Fruit fly (Drosophila melanogaster) whole organism, embryonic: ENCODE measurements around the gene CG10801.

ENCODE experiments used
- Asciz ChIP-seq: fragments of 200-800 bp; sonication (Bioruptor generic); optimal IDR thresholded peaks from 2 replicates; lab custom pipeline; 2017; ENCODE audit warnings: missing biosample characterization, mild to moderate bottlenecking, missing genetic modification characterization, missing genetic modification reagents
- CG10366 ChIP-seq: fragments of 200-800 bp; sonication (Bioruptor generic); IDR thresholded peaks from 2 replicates; pipeline ENCODE4 v1.3.6; 2022; ENCODE audit warnings: missing biosample characterization, missing genetic modification characterization
- CG10959 ChIP-seq: fragments of 200-800 bp; sonication (Bioruptor generic); IDR thresholded peaks from 2 replicates; pipeline ENCODE4 v1.3.6; 2022; ENCODE audit warnings: missing biosample characterization, missing genetic modification characterization
- CG12071 ChIP-seq: fragments of 200-800 bp; sonication (Bioruptor generic); optimal IDR thresholded peaks from 3 replicates; lab custom pipeline; 2018; ENCODE audit warnings: missing biosample characterization, mild to moderate bottlenecking, missing genetic modification characterization
- CG12236 ChIP-seq: fragments of 200-800 bp; sonication (Bioruptor generic); optimal IDR thresholded peaks from 2 replicates; lab custom pipeline; 2016; ENCODE audit warnings: missing biosample characterization, missing genetic modification characterization
- CG13424 ChIP-seq: fragments of 200-800 bp; sonication (Bioruptor generic); optimal IDR thresholded peaks from 2 replicates; lab custom pipeline; 2019; ENCODE audit warnings: missing biosample characterization, mild to moderate bottlenecking, missing genetic modification characterization, moderate library complexity
- CG14667 ChIP-seq: fragments of 200-800 bp; sonication (Bioruptor generic); IDR thresholded peaks from 2 replicates; pipeline ENCODE4 v1.3.6; 2022; ENCODE audit warnings: missing biosample characterization, missing genetic modification characterization
- CG14860 ChIP-seq: fragments of 200-800 bp; sonication (Bioruptor generic); IDR thresholded peaks from 3 replicates; pipeline ENCODE4 v1.3.6; 2022; ENCODE audit warnings: missing biosample characterization, missing genetic modification characterization; ENCODE audit not compliant: partially characterized antibody
- CG15514 ChIP-seq: fragments of 200-800 bp; sonication (Bioruptor generic); optimal IDR thresholded peaks from 3 replicates; lab custom pipeline; 2017; ENCODE audit warnings: missing biosample characterization, missing genetic modification characterization, mild to moderate bottlenecking, moderate library complexity, missing genetic modification reagents
- CG15601 ChIP-seq: fragments of 200-800 bp; sonication (Bioruptor generic); optimal IDR thresholded peaks from 3 replicates; lab custom pipeline; 2019; ENCODE audit warnings: missing biosample characterization, mild to moderate bottlenecking, missing genetic modification characterization, moderate library complexity
- CG17568 ChIP-seq: fragments of 200-800 bp; sonication (Bioruptor generic); optimal IDR thresholded peaks from 2 replicates; lab custom pipeline; 2018; ENCODE audit warnings: missing biosample characterization, mild to moderate bottlenecking, missing genetic modification characterization, moderate library complexity
- CG2116 ChIP-seq: fragments of 200-800 bp; sonication (Bioruptor generic); optimal IDR thresholded peaks from 3 replicates; lab custom pipeline; 2018; ENCODE audit warnings: missing biosample characterization, mild to moderate bottlenecking, missing genetic modification characterization
- CG3163 ChIP-seq: fragments of 200-800 bp; sonication (Bioruptor generic); optimal IDR thresholded peaks from 3 replicates; lab custom pipeline; 2016; ENCODE audit warnings: missing biosample characterization, missing genetic modification characterization
- CG34422 ChIP-seq: fragments of 200-800 bp; sonication (Bioruptor generic); IDR thresholded peaks from 3 replicates; pipeline ENCODE4 v1.3.6; 2022; ENCODE audit warnings: missing biosample characterization, missing genetic modification characterization
- CG4360 ChIP-seq: fragments of 200-800 bp; sonication (Bioruptor generic); IDR thresholded peaks from 2 replicates; pipeline ENCODE4 v1.3.6; 2022; ENCODE audit warnings: missing biosample characterization, missing genetic modification characterization
- CG9215 ChIP-seq: fragments of 200-800 bp; sonication (Bioruptor generic); IDR thresholded peaks from 2 replicates; pipeline ENCODE4 v1.3.6; 2022; ENCODE audit warnings: missing biosample characterization, missing genetic modification characterization
- CG9609 ChIP-seq: fragments of 200-800 bp; sonication (Bioruptor generic); optimal IDR thresholded peaks from 3 replicates; lab custom pipeline; 2016; ENCODE audit warnings: missing biosample characterization, missing genetic modification characterization
- CHES-1-like ChIP-seq: fragments of 200-800 bp; sonication (Bioruptor generic); optimal IDR thresholded peaks from 2 replicates; lab custom pipeline; 2016; ENCODE audit warnings: missing biosample characterization, missing genetic modification characterization
- Camta ChIP-seq: fragments of 200-800 bp; sonication (Bioruptor generic); optimal IDR thresholded peaks from 2 replicates; lab custom pipeline; 2016; ENCODE audit warnings: missing biosample characterization, missing genetic modification characterization
- Chrac-16 ChIP-seq: fragments of 200-800 bp; sonication (Bioruptor generic); optimal IDR thresholded peaks from 3 replicates; lab custom pipeline; 2016; ENCODE audit warnings: missing biosample characterization, missing genetic modification characterization
- CoRest ChIP-seq: fragments of 200-800 bp; sonication (Bioruptor generic); optimal IDR thresholded peaks from 3 replicates; lab custom pipeline; 2018; ENCODE audit warnings: missing biosample characterization, mild to moderate bottlenecking, missing genetic modification characterization, moderate library complexity
- E2f2 ChIP-seq: fragments of 200-800 bp; sonication (Bioruptor generic); IDR thresholded peaks from 2 replicates; pipeline ENCODE4 v1.3.6; 2022; ENCODE audit warnings: missing biosample characterization, missing genetic modification characterization
- ERR ChIP-seq: fragments of 200-800 bp; sonication (Bioruptor generic); optimal IDR thresholded peaks from 2 replicates; lab custom pipeline; 2016; ENCODE audit warnings: missing biosample characterization, missing genetic modification characterization
- GATAe ChIP-seq: fragments of 200-800 bp; sonication (Bioruptor generic); conservative IDR thresholded peaks from 2 replicates; pipeline ENCODE4 v1.3.6; 2022; ENCODE audit warnings: missing biosample characterization, missing genetic modification characterization
- HLH3B ChIP-seq: fragments of 200-800 bp; sonication (Bioruptor generic); IDR thresholded peaks from 2 replicates; pipeline ENCODE4 v1.3.6; 2022; ENCODE audit warnings: missing biosample characterization, missing genetic modification characterization
- HLHmδ ChIP-seq: fragments of 200-800 bp; sonication (Bioruptor generic); optimal IDR thresholded peaks from 2 replicates; lab custom pipeline; 2018; ENCODE audit warnings: missing biosample characterization, mild to moderate bottlenecking, missing genetic modification characterization, moderate library complexity
- Hey ChIP-seq: fragments of 200-800 bp; sonication (Bioruptor generic); optimal IDR thresholded peaks from 3 replicates; lab custom pipeline; 2018; ENCODE audit warnings: missing biosample characterization, mild to moderate bottlenecking, missing genetic modification characterization
- HmgZ ChIP-seq: fragments of 200-800 bp; sonication (Bioruptor generic); optimal IDR thresholded peaks from 2 replicates; lab custom pipeline; 2018; ENCODE audit warnings: missing biosample characterization, mild to moderate bottlenecking, missing genetic modification characterization
- Mrtf ChIP-seq: fragments of 200-800 bp; sonication (Bioruptor generic); IDR thresholded peaks from 3 replicates; pipeline ENCODE4 v1.3.6; 2022; ENCODE audit warnings: missing biosample characterization, missing genetic modification characterization
- Neu2 ChIP-seq: fragments of 200-800 bp; sonication (Bioruptor generic); optimal IDR thresholded peaks from 3 replicates; lab custom pipeline; 2016; ENCODE audit warnings: missing biosample characterization, missing genetic modification characterization, borderline replicate concordance
- Spps ChIP-seq: fragments of 200-800 bp; sonication (Bioruptor generic); optimal IDR thresholded peaks from 2 replicates; lab custom pipeline; 2018; ENCODE audit warnings: missing biosample characterization, mild to moderate bottlenecking, missing genetic modification characterization
- Trl ChIP-seq, 3 experiments: fragments of >200 bp in 2 of 3; fragments of 200-800 bp in 1 of 3; sonication (Bioruptor generic) in 1 of 3; optimal IDR thresholded peaks; 2 replicates in 1 of 3; 3 replicates in 2 of 3; lab custom pipeline; 2016 to 2017; ENCODE audit warnings: missing biosample characterization in 1 of 3, missing genetic modification characterization in 1 of 3
- btn ChIP-seq: fragments of 200-800 bp; sonication (Bioruptor generic); optimal IDR thresholded peaks from 2 replicates; lab custom pipeline; 2016; ENCODE audit warnings: missing biosample characterization, missing genetic modification characterization
- caup ChIP-seq: fragments of 200-800 bp; sonication (Bioruptor generic); optimal IDR thresholded peaks from 3 replicates; lab custom pipeline; 2017; ENCODE audit warnings: missing biosample characterization, mild to moderate bottlenecking, missing genetic modification characterization, moderate library complexity; ENCODE audit not compliant: severe bottlenecking
- chif ChIP-seq, 2 experiments: fragments of 200-800 bp; sonication (Bioruptor generic); optimal IDR thresholded peaks; 3 replicates each; lab custom pipeline; 2016; ENCODE audit warnings: missing biosample characterization in 2 of 2, missing genetic modification characterization in 2 of 2
- fru ChIP-seq: fragments of >200 bp; optimal IDR thresholded peaks from 2 replicates; lab custom pipeline; 2017
- gce ChIP-seq: fragments of 200-800 bp; sonication (Bioruptor generic); IDR thresholded peaks from 3 replicates; pipeline ENCODE4 v1.3.6; 2022; ENCODE audit warnings: missing biosample characterization, missing genetic modification characterization
- gem ChIP-seq: fragments of 200-800 bp; sonication (Bioruptor generic); optimal IDR thresholded peaks from 2 replicates; lab custom pipeline; 2019; ENCODE audit warnings: missing biosample characterization, mild to moderate bottlenecking, missing genetic modification characterization, moderate library complexity
- grau ChIP-seq: fragments of 200-800 bp; optimal IDR thresholded peaks from 3 replicates; lab custom pipeline; 2019; ENCODE audit warnings: missing biosample characterization, mild to moderate bottlenecking, missing genetic modification characterization, moderate library complexity
- hth ChIP-seq: fragments of >200 bp; optimal IDR thresholded peaks from 2 replicates; lab custom pipeline; 2017; ENCODE audit warnings: inconsistent platforms
- kah ChIP-seq: fragments of 200-800 bp; sonication (Bioruptor generic); optimal IDR thresholded peaks from 2 replicates; lab custom pipeline; 2018; ENCODE audit warnings: missing biosample characterization, mild to moderate bottlenecking, missing genetic modification characterization
- oc ChIP-seq: fragments of 200-800 bp; sonication (Bioruptor generic); optimal IDR thresholded peaks from 2 replicates; lab custom pipeline; 2018; ENCODE audit warnings: missing biosample characterization, mild to moderate bottlenecking, missing genetic modification characterization, moderate library complexity
- prd ChIP-seq, 3 experiments: fragments of >200 bp in 2 of 3; fragments of 200-800 bp in 1 of 3; sonication (Bioruptor generic) in 1 of 3; optimal IDR thresholded peaks in 2 of 3; IDR thresholded peaks in 1 of 3; 2 replicates in 2 of 3; 3 replicates in 1 of 3; pipeline versions ENCODE4 v1.3.6 to Lab custom; 2017 to 2022; ENCODE audit warnings: missing biosample characterization in 1 of 3, missing genetic modification characterization in 1 of 3
- pros ChIP-seq: fragments of 200-800 bp; sonication (Bioruptor generic); optimal IDR thresholded peaks from 3 replicates; lab custom pipeline; 2019; ENCODE audit warnings: missing biosample characterization, mild to moderate bottlenecking, missing genetic modification characterization, moderate library complexity
- run ChIP-seq: fragments of 200-800 bp; sonication (Bioruptor generic); optimal IDR thresholded peaks from 3 replicates; lab custom pipeline; 2018; ENCODE audit warnings: missing biosample characterization, mild to moderate bottlenecking, missing genetic modification characterization
- salm ChIP-seq: fragments of 200-800 bp; sonication (Bioruptor generic); optimal IDR thresholded peaks from 2 replicates; lab custom pipeline; 2018; ENCODE audit warnings: missing biosample characterization, mild to moderate bottlenecking, missing genetic modification characterization
- scrt ChIP-seq: fragments of 200-800 bp; sonication (Bioruptor generic); optimal IDR thresholded peaks from 2 replicates; lab custom pipeline; 2018; ENCODE audit warnings: missing biosample characterization, mild to moderate bottlenecking, missing genetic modification characterization, moderate library complexity
- sens ChIP-seq: fragments of 200-800 bp; sonication (Bioruptor generic); peaks from one replicate; lab custom pipeline; 2016; ENCODE audit warnings: missing biosample characterization, missing genetic modification characterization
- trem ChIP-seq: fragments of 200-800 bp; optimal IDR thresholded peaks from 3 replicates; lab custom pipeline; 2019; ENCODE audit warnings: missing biosample characterization, mild to moderate bottlenecking, missing genetic modification characterization, moderate library complexity
- ttk ChIP-seq: fragments of 200-800 bp; sonication (Bioruptor generic); IDR thresholded peaks from 2 replicates; pipeline ENCODE4 v2.1.2; 2022; ENCODE audit warnings: missing biosample characterization, missing genetic modification characterization
- zen ChIP-seq: fragments of 200-800 bp; sonication (Bioruptor generic); optimal IDR thresholded peaks from 3 replicates; lab custom pipeline; 2018; ENCODE audit warnings: missing biosample characterization, mild to moderate bottlenecking, missing genetic modification characterization, moderate library complexity

Gene CG10801

dm6 chrX:3454715-3455114, 5.7 kb upstream of the CG10801 start (continued):
- TF ChIP-seq CG12236 (GFP tag; lab: Kevin White, UChicago): no peak
- no peak for TF ChIP-seq btn (GFP tag; lab: Kevin White, UChicago)
- no peak for TF ChIP-seq CG13424 (tag; lab: Kevin White, UChicago)
- no peak for TF ChIP-seq CG34422 (GFP tag; lab: Robert Waterston, UW)
- TF ChIP-seq CG14860 (GFP tag; lab: Robert Waterston, UW): no peak
- TF ChIP-seq E2f2: no peak
- no peak for TF ChIP-seq HLHmδ (GFP tag; lab: Kevin White, UChicago)
- TF ChIP-seq Asciz: no peak
- no peak for TF ChIP-seq gce (GFP tag; lab: Robert Waterston, UW)
- no peak for TF ChIP-seq trem (tag; lab: Kevin White, UChicago)
- TF ChIP-seq CG4360 (GFP tag; lab: Robert Waterston, UW): no peak
- TF ChIP-seq prd (optimal IDR thresholded peaks at IDR 0.05; lab: Kevin White, UChicago): no peak
- TF ChIP-seq prd (GFP tag; IDR thresholded peaks at IDR 0.05; lab: Robert Waterston, UW): peak; percentile 35; the same call in 1 of the 3 replicates
- TF ChIP-seq ERR (GFP tag; lab: Kevin White, UChicago): no peak
- no peak for TF ChIP-seq CG12071 (GFP tag; lab: Kevin White, UChicago)
- TF ChIP-seq Spps (tag; lab: Kevin White, UChicago): no peak
- TF ChIP-seq Camta (GFP tag; lab: Kevin White, UChicago): no peak
- no peak for TF ChIP-seq Neu2 (GFP tag; lab: Kevin White, UChicago)
- peak; percentile 4 for TF ChIP-seq Chrac-16 (GFP tag; lab: Kevin White, UChicago)
- no peak for TF ChIP-seq Hey (tag; lab: Kevin White, UChicago)
- TF ChIP-seq oc (tag; lab: Kevin White, UChicago): no peak
- peak; percentile 7 for TF ChIP-seq CG15601 (tag; lab: Kevin White, UChicago)
- no peak for TF ChIP-seq kah (GFP tag; lab: Kevin White, UChicago)
- TF ChIP-seq CG17568 (GFP tag; lab: Kevin White, UChicago): no peak
- TF ChIP-seq CG9215 (GFP tag; lab: Robert Waterston, UW): no peak
- no peak for TF ChIP-seq CG10959 (GFP tag; lab: Robert Waterston, UW)
- no peak for TF ChIP-seq chif (GFP tag; optimal IDR thresholded peaks at IDR 0.05; lab: Kevin White, UChicago)
- TF ChIP-seq fru (lab: Kevin White, UChicago): no peak
- no peak for TF ChIP-seq CG14667 (GFP tag; lab: Robert Waterston, UW)
- no peak for TF ChIP-seq CG15514 (GFP tag; lab: Kevin White, UChicago)
- no peak for TF ChIP-seq CG2116 (GFP tag; lab: Kevin White, UChicago)
- no peak for TF ChIP-seq CG10366 (GFP tag; lab: Robert Waterston, UW)
- TF ChIP-seq CG3163 (GFP tag; lab: Kevin White, UChicago): no peak
- no peak for TF ChIP-seq hth (lab: Kevin White, UChicago)
- no peak for TF ChIP-seq salm
- 0 out of 2 replicates have a peak, but pooled peaks have one; percentile 8 for TF ChIP-seq ttk
- no peak for TF ChIP-seq CG9609 (GFP tag; lab: Kevin White, UChicago)
- no peak for TF ChIP-seq run (tag; lab: Kevin White, UChicago)
- TF ChIP-seq HmgZ (tag; lab: Kevin White, UChicago): no peak
- TF ChIP-seq Mrtf (GFP tag; lab: Robert Waterston, UW): no peak
- TF ChIP-seq CHES-1-like (GFP tag; lab: Kevin White, UChicago): no peak
- TF ChIP-seq scrt (GFP tag; lab: Kevin White, UChicago): no peak
- no peak for TF ChIP-seq caup (GFP tag; lab: Kevin White, UChicago)
- peak; percentile 9 for TF ChIP-seq grau (tag; lab: Kevin White, UChicago)
- no peak for TF ChIP-seq CoRest (tag; lab: Kevin White, UChicago)
- peak; percentile 82 for TF ChIP-seq sens (GFP tag; lab: Kevin White, UChicago)
- TF ChIP-seq Trl (optimal IDR thresholded peaks at IDR 0.05; lab: Kevin White, UChicago): no peak
- TF ChIP-seq Trl (GFP tag; optimal IDR thresholded peaks at IDR 0.05; lab: Kevin White, UChicago): no peak
- TF ChIP-seq HLH3B: no peak
- TF ChIP-seq gem (tag; lab: Kevin White, UChicago): peak; percentile 47
- TF ChIP-seq GATAe (GFP tag; lab: Robert Waterston, UW): no peak
- TF ChIP-seq pros (GFP tag; lab: Kevin White, UChicago): no peak
- no peak for TF ChIP-seq zen (tag; lab: Kevin White, UChicago)
